Worm (Caenorhabditis elegans): ENCODE measurements around the gene pos-1.
A peak's percentile ranks its signal among the peaks of the same experiment; 100 is the strongest.

DNA sequence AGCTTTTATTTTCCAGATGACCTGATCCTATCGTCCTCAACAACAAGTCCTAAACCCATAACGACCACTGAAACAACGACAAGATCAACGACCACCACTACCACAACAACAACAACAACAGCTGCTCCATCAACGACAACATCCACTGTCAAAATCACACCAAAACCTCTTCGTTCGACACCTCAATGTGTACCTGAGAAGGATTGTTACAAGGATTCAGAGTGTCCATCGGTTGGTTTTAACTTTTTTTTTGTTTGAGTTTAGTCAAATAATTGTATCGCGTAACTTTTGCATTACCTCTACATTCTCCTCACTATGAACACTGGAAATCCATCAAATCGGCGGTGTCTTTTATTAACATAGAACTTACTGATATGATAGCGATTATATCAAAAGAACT is 33.8 kb upstream of the pos-1 start:
- TF ChIP-seq unc-62 (GFP tag; optimal IDR thresholded peaks at IDR 0.05 in 1 of 2) (peak in 1 of 2 experiments; percentile 92), unc-62 (tag; optimal IDR thresholded peaks at IDR 0.05) (no peak), fos-1 (tag; optimal IDR thresholded peaks at IDR 0.05) (no peak)
